Worm (Caenorhabditis elegans) whole organism, L1 larva: ENCODE data around the gene oac-11.

Source experiments
- C16A3.4 ChIP-seq: fragments of 150-350 bp; optimal IDR thresholded peaks from 2 replicates; lab custom pipeline; 2014; ENCODE audit warnings: missing biosample characterization, missing genetic modification characterization
- F16B12.6 ChIP-seq: fragments of 150-350 bp; optimal IDR thresholded peaks from 2 replicates; lab custom pipeline; 2014; ENCODE audit warnings: missing biosample characterization, missing genetic modification characterization
- ama-1 ChIP-seq: fragments of 150-350 bp; optimal IDR thresholded peaks from 2 replicates; lab custom pipeline; 2014
- ceh-63 ChIP-seq: fragments of 200-800 bp; sonication (Bioruptor generic); optimal IDR thresholded peaks from 2 replicates; lab custom pipeline; 2018; ENCODE audit warnings: mild to moderate bottlenecking, missing genetic modification characterization, missing compliant biosample characterization
- ceh-8 ChIP-seq: fragments of 200-800 bp; sonication (Bioruptor generic); optimal IDR thresholded peaks from 2 replicates; lab custom pipeline; 2018; ENCODE audit warnings: mild to moderate bottlenecking, missing genetic modification characterization, moderate library complexity, missing compliant biosample characterization
- ceh-82 ChIP-seq, 3 experiments: fragments of 150-350 bp in 1 of 3; sonication (generic microtip) in 2 of 3; optimal IDR thresholded peaks; 2 replicates each; lab custom pipeline; 2014 to 2017; ENCODE audit warnings: missing biosample characterization in 3 of 3, missing genetic modification characterization in 3 of 3
- ces-1 ChIP-seq: fragments of 150-350 bp; optimal IDR thresholded peaks from 2 replicates; lab custom pipeline; 2014; ENCODE audit warnings: missing biosample characterization, missing genetic modification reagents, missing genetic modification characterization
- dsc-1 ChIP-seq: sonication (generic microtip); optimal IDR thresholded peaks from 2 replicates; lab custom pipeline; 2016; ENCODE audit warnings: mild to moderate bottlenecking, missing genetic modification characterization, missing compliant biosample characterization
- efl-1 ChIP-seq, 4 experiments: fragments of 150-350 bp; optimal IDR thresholded peaks in 3 of 4; peaks in 1 of 4; 1 replicate in 1 of 4; 2 replicates in 3 of 4; lab custom pipeline; 2014; ENCODE audit warnings: missing biosample characterization in 2 of 4, missing genetic modification characterization in 2 of 4, missing genetic modification reagents in 2 of 4
- efl-3 ChIP-seq: fragments of 200-800 bp; sonication (Bioruptor generic); optimal IDR thresholded peaks from 2 replicates; lab custom pipeline; 2018; ENCODE audit warnings: mild to moderate bottlenecking, missing genetic modification characterization, missing compliant biosample characterization
- egl-27 ChIP-seq, 2 experiments: fragments of 150-350 bp in 1 of 2; sonication (generic microtip); optimal IDR thresholded peaks; 3 replicates each; lab custom pipeline; 2017 to 2018; ENCODE audit warnings: missing biosample characterization in 2 of 2, missing genetic modification characterization in 2 of 2, missing genetic modification reagents in 2 of 2
- ets-5 ChIP-seq: fragments of 200-800 bp; sonication (Bioruptor generic); IDR thresholded peaks from 2 replicates; pipeline ENCODE4 v1.3.6; 2022; ENCODE audit warnings: missing genetic modification characterization, missing compliant biosample characterization
- hlh-17 ChIP-seq: fragments of 200-800 bp; sonication (Bioruptor generic); optimal IDR thresholded peaks from 2 replicates; lab custom pipeline; 2018; ENCODE audit warnings: missing genetic modification characterization, mild to moderate bottlenecking, missing compliant biosample characterization, moderate library complexity, borderline replicate concordance
- isw-1 ChIP-seq: fragments of 200-800 bp; sonication (Bioruptor generic); IDR thresholded peaks from 2 replicates; pipeline ENCODE4 v1.3.6; 2022; ENCODE audit warnings: missing genetic modification characterization, missing compliant biosample characterization
- lin-39 ChIP-seq: fragments of 150-350 bp; optimal IDR thresholded peaks from 2 replicates; lab custom pipeline; 2014; ENCODE audit warnings: missing biosample characterization, missing genetic modification reagents, missing genetic modification characterization
- lir-3 ChIP-seq: sonication (generic microtip); optimal IDR thresholded peaks from 2 replicates; lab custom pipeline; 2016; ENCODE audit warnings: mild to moderate bottlenecking, missing genetic modification characterization, moderate library complexity, missing compliant biosample characterization; ENCODE audit not compliant: poor library complexity
- mdl-1 ChIP-seq, 2 experiments: fragments of 150-350 bp; optimal IDR thresholded peaks; 2 replicates each; lab custom pipeline; 2014 to 2017; ENCODE audit warnings: missing biosample characterization in 2 of 2, missing genetic modification characterization in 2 of 2, inconsistent platforms in 1 of 2
- nhr-12 ChIP-seq: sonication (generic microtip); optimal IDR thresholded peaks from 2 replicates; lab custom pipeline; 2017; ENCODE audit warnings: missing biosample characterization, missing genetic modification characterization
- nhr-20 ChIP-seq: sonication (generic microtip); optimal IDR thresholded peaks from 2 replicates; lab custom pipeline; 2016; ENCODE audit warnings: mild to moderate bottlenecking, missing genetic modification characterization, missing compliant biosample characterization
- nhr-47 ChIP-seq: sonication (generic microtip); optimal IDR thresholded peaks from 2 replicates; lab custom pipeline; 2016; ENCODE audit warnings: mild to moderate bottlenecking, missing genetic modification characterization, moderate library complexity, missing compliant biosample characterization
- nhr-77 ChIP-seq: fragments of 150-350 bp; optimal IDR thresholded peaks from 2 replicates; lab custom pipeline; 2014; ENCODE audit warnings: missing biosample characterization, missing genetic modification characterization
- nhr-84 ChIP-seq: sonication (generic microtip); optimal IDR thresholded peaks from 2 replicates; lab custom pipeline; 2017; ENCODE audit warnings: missing biosample characterization, missing genetic modification characterization
- nhr-85 ChIP-seq: sonication (generic microtip); peaks from one replicate; lab custom pipeline; 2016; ENCODE audit warnings: missing genetic modification characterization, inconsistent platforms, missing compliant biosample characterization
- nhr-90 ChIP-seq: sonication (generic microtip); optimal IDR thresholded peaks from 2 replicates; lab custom pipeline; 2016; ENCODE audit warnings: mild to moderate bottlenecking, missing genetic modification characterization, missing compliant biosample characterization; ENCODE audit not compliant: poor library complexity
- pag-3 ChIP-seq: sonication (generic microtip); optimal IDR thresholded peaks from 2 replicates; lab custom pipeline; 2017; ENCODE audit warnings: missing genetic modification characterization, mild to moderate bottlenecking, missing compliant biosample characterization, antibody characterized with exemption, borderline replicate concordance; ENCODE audit not compliant: insufficient read depth
- pax-3 ChIP-seq: fragments of 200-800 bp; sonication (Bioruptor generic); optimal IDR thresholded peaks from 2 replicates; lab custom pipeline; 2018; ENCODE audit warnings: mild to moderate bottlenecking, missing genetic modification characterization, moderate library complexity, missing compliant biosample characterization
- pqm-1 ChIP-seq: sonication (generic microtip); optimal IDR thresholded peaks from 3 replicates; lab custom pipeline; 2017; ENCODE audit warnings: missing biosample characterization, missing genetic modification characterization
- skn-1 ChIP-seq: fragments of 150-350 bp; optimal IDR thresholded peaks from 2 replicates; lab custom pipeline; 2014; ENCODE audit warnings: missing biosample characterization, missing genetic modification characterization
- snpc-4 ChIP-seq: fragments of 150-350 bp; optimal IDR thresholded peaks from 2 replicates; lab custom pipeline; 2014; ENCODE audit warnings: missing biosample characterization, missing genetic modification characterization
- snu-23 ChIP-seq: sonication (generic microtip); optimal IDR thresholded peaks from 2 replicates; lab custom pipeline; 2016; ENCODE audit warnings: missing genetic modification characterization, missing compliant biosample characterization
- tbx-2 ChIP-seq: sonication (generic microtip); optimal IDR thresholded peaks from 2 replicates; lab custom pipeline; 2016; ENCODE audit warnings: missing genetic modification characterization, missing compliant biosample characterization
- tlp-1 ChIP-seq: fragments of 150-350 bp; optimal IDR thresholded peaks from 2 replicates; lab custom pipeline; 2014; ENCODE audit warnings: missing biosample characterization, missing genetic modification characterization
- unc-130 ChIP-seq: fragments of 150-350 bp; optimal IDR thresholded peaks from 2 replicates; lab custom pipeline; 2017; ENCODE audit warnings: missing biosample characterization, missing genetic modification characterization, inconsistent platforms
- unc-30 ChIP-seq: sonication (generic microtip); optimal IDR thresholded peaks from 2 replicates; lab custom pipeline; 2017; ENCODE audit warnings: missing biosample characterization, missing genetic modification characterization
- unc-86 ChIP-seq: sonication (generic microtip); optimal IDR thresholded peaks from 2 replicates; lab custom pipeline; 2016; ENCODE audit warnings: missing genetic modification characterization, missing compliant biosample characterization

Gene oac-11

DNA sequence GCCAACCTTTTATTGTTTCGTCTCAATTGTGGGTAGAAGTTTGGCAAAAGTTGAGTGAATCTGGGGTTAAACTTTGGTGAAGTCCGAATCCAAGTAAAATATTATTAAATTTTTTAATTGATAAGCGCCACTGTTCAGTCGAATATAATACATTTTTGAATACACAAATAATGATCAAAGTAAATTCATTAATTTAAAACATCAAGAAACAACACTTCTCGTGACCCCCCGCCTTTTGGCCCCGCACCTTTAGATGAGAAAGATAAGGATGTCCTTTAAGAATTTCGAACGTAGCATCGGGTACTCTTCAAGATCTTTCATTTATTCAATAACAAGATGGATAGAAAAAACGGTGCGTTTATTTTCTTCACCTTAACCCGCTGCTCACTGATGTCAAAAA lies 8.1 kb downstream of the oac-11 start, which contains the start of gene nhr-257:
Gene nhr-257 (plus strand): TSS at position 301 of the 400 bp plus-strand sequence.
- TF ChIP-seq nhr-85 (tag; lab: Kevin White, UChicago), result peak; percentile 49
- no peak for TF ChIP-seq tbx-2 (tag; lab: Kevin White, UChicago)

DNA sequence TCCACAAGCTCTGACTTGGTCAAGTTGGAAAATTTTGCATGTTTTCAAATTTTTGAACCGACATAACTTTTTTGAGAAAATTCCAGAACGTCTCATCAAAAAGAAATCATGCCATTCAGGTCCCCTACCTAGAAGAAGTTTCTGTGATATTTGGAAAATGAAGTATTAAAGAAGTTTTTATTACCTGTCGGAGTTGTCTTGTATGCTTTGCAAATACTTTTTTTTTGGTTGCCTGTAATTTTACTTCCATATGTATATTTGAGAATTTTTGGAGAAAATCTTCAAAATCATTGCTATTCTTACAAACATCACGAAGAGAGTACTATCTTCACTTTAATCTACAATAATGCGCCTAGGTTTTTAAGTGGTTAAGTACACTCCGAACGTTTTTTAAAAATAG lies 10.1 kb downstream of the oac-11 start, which contains the start of gene nhr-72:
Gene nhr-72 (minus strand): TSS at position 101 of the 400 bp plus-strand sequence.
- TF ChIP-seq ceh-8 (no peak), ceh-82 (tag; optimal IDR thresholded peaks at IDR 0.05; lab: Kevin White, UChicago) (no peak), efl-3 (GFP tag; lab: Kevin White, UChicago) (no peak), pax-3 (tag; lab: Kevin White, UChicago) (no peak), nhr-47 (tag; lab: Kevin White, UChicago) (no peak), lin-39 (tag; lab: Kevin White, UChicago) (no peak)

DNA sequence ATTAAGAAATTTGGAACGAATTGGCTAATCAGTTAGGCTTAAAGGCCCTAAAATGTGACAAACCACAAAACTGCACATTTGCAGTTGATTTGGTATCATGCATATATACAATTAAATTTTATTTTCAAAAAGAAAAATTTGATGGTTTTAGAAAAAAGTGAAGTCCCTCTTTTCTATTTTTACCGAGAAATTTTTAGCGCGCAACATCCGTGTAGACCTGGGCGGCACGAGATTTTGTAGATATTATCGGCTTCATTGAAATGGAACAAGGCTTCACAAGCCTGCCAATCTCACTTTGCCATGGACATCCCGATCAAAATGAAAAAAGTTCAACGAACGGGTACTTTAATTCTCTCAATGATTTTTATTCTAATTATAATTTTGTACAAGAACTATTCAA lies 14.7 kb downstream of the oac-11 start, which contains the start of gene C17A2.2:
Gene C17A2.2 (plus strand): TSS at position 301 of the 400 bp plus-strand sequence.
- no peak for TF ChIP-seq skn-1
- no peak for TF ChIP-seq ces-1 (GFP tag; lab: Kevin White, UChicago)
- no peak for TF ChIP-seq nhr-20
- TF ChIP-seq C16A3.4, result no peak
- TF ChIP-seq efl-3 (GFP tag; lab: Kevin White, UChicago), result no peak
- no peak for TF ChIP-seq egl-27 (tag; optimal IDR thresholded peaks at IDR 0.05; lab: Kevin White, UChicago)
- no peak for TF ChIP-seq nhr-12 (tag; lab: Kevin White, UChicago)
- TF ChIP-seq ama-1 (lab: Kevin White, UChicago), result no peak
- TF ChIP-seq hlh-17, result no peak

DNA sequence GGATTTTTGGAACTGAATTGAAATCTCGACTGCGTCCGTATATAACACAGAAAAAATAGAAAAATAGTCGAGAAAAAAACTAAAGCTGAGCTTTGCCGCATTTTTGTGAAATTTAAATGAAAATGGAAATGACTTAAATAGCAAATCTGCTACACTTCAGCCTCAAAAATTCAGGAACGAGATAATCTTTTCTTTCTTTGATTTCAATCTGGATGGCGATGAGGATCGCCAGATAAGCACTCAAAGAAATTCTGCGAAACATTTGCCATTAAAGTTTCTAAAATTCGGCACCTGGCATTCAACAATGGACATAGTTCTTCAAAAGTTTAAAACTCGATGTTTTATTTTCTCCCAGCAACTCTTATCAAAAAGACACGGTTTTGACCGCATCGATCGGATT lies 17.4 kb downstream of the oac-11 start, which contains the start of the genes C17A2.7 and C17A2.3:
Gene C17A2.7 (minus strand): TSS at position 101 of the 400 bp plus-strand sequence.
Gene C17A2.3 (plus strand): TSS at position 305 of the 400 bp plus-strand sequence.
- TF ChIP-seq pag-3 (tag; lab: Kevin White, UChicago), result no peak

DNA sequence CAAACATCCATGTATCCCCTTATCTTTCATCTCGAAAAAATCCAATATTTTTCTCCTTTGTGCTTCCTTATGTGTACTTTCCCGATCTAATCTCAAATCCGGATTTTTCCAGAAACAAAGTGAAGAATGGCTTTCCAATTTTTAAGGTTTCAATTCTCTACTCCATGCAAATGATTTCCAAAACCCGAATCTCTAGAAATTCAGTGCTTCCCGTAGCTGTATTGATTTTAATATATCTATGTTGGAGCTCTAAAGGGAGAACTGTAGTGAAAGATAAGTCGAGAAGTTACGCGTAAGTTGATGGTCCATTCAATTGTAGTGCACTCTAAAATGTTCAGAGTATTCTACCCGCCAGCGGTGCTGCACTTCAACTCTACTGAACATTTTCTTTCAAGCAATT lies 21.2 kb downstream of the oac-11 start, which contains the start of gene C17A2.4:
Gene C17A2.4 (plus strand): TSS at position 301 of the 400 bp plus-strand sequence.
- TF ChIP-seq tlp-1 (no peak), ets-5 (no peak), mdl-1 (tag; optimal IDR thresholded peaks at IDR 0.05; lab: Kevin White, UChicago) (no peak), efl-1 (optimal IDR thresholded peaks at IDR 0.05; lab: Kevin White, UChicago) (no peak), efl-1 (GFP tag; optimal IDR thresholded peaks at IDR 0.05 in 1 of 2; lab: Kevin White, UChicago) (no peak), lir-3 (tag; lab: Kevin White, UChicago) (no peak), nhr-77 (tag; lab: Kevin White, UChicago) (no peak), nhr-90 (tag; lab: Kevin White, UChicago) (no peak), dsc-1 (tag; lab: Kevin White, UChicago) (no peak), F16B12.6 (tag; lab: Kevin White, UChicago) (no peak), pag-3 (tag; lab: Kevin White, UChicago) (no peak), ceh-82 (tag; optimal IDR thresholded peaks at IDR 0.05; lab: Kevin White, UChicago) (no peak), unc-130 (tag; lab: Kevin White, UChicago) (no peak), pqm-1 (tag; lab: Kevin White, UChicago) (no peak), ceh-63 (no peak), nhr-20 (no peak), snpc-4 (no peak), nhr-84 (no peak), C16A3.4 (no peak)

DNA sequence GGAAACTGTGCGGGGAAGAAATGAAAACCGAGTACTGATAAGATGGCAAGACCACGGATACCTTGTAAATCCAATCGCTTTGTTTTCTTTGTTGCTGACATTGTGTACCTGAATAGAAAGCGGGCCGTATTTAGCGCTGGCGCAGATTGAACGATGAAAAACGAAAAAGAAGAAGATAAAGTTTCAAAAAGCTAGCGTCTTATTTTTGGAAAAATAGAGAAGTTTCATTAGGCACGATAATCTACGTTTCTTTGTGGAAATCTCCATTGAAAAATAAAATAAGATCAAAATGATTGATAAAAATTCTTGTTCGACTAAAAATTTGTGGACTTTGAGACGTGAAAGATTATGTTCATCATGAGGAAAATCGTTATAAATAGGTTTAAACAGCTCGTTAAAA lies 24.8 kb downstream of the oac-11 start, which contains the start of gene oac-4:
Gene oac-4 (minus strand): TSS at position 101 of the 400 bp plus-strand sequence.
- no peak for TF ChIP-seq snu-23 (GFP tag; lab: Kevin White, UChicago)
- no peak for TF ChIP-seq hlh-17
- no peak for TF ChIP-seq efl-1 (optimal IDR thresholded peaks at IDR 0.05; lab: Kevin White, UChicago)
- no peak for TF ChIP-seq efl-1 (GFP tag; optimal IDR thresholded peaks at IDR 0.05 in 1 of 2; lab: Kevin White, UChicago)
- TF ChIP-seq isw-1 (GFP tag; lab: Robert Waterston, UW), result no peak
- TF ChIP-seq unc-86 (tag; lab: Kevin White, UChicago), result no peak
- no peak for TF ChIP-seq unc-30 (tag; lab: Kevin White, UChicago)
- TF ChIP-seq, all 84 proteins: peak for 0
